Worm (Caenorhabditis elegans) whole organism, L2 larva: Measurements from ENCODE around the gene ndub-11.

Experiments
- dmd-4 ChIP-seq: sonication (generic microtip); optimal IDR thresholded peaks from 2 replicates; lab custom pipeline; 2017; ENCODE audit warnings: missing biosample characterization, missing genetic modification characterization
- nhr-237 ChIP-seq: fragments of 150-350 bp; optimal IDR thresholded peaks from 2 replicates; lab custom pipeline; 2014; ENCODE audit warnings: missing biosample characterization, missing genetic modification characterization
- unc-62 ChIP-seq: fragments of 150-350 bp; optimal IDR thresholded peaks from 2 replicates; lab custom pipeline; 2014; ENCODE audit warnings: missing biosample characterization, missing genetic modification reagents, missing genetic modification characterization
- ztf-4 ChIP-seq: fragments of 150-350 bp; optimal IDR thresholded peaks from 2 replicates; lab custom pipeline; 2014; ENCODE audit warnings: missing biosample characterization, missing genetic modification characterization

DNA sequence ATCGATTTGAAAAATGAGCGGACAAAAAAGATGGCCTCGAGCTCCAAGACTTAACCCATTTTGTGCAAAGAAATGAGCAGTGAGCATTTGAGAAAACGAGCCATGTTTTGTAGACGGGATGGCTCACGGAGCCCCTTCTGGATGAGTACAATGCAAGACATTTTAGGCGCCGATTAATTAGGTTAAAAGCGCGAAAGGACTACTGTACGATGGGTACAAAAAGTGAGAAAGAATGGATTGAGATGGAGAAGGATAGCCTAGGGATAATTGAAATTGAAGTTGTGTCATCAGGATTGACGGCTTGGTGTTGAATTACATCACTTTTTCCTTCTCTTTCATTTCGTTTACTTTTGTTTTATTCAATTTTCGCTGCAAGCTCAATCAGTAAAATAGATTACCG, 49.2 kb downstream of the ndub-11 start:
- no peak for TF ChIP-seq dmd-4 (tag; lab: Kevin White, UChicago)
- TF ChIP-seq ztf-4 (tag; lab: Kevin White, UChicago): no peak
- TF ChIP-seq nhr-237: no peak
- TF ChIP-seq unc-62 (GFP tag; lab: Kevin White, UChicago): no peak
